Fruit fly (Drosophila melanogaster) whole organism, embryonic: ENCODE results near the gene Cip4.

Source experiments
- CG12219 ChIP-seq: fragments of 200-800 bp; sonication (Bioruptor generic); optimal IDR thresholded peaks from 3 replicates; lab custom pipeline; 2018; ENCODE audit warnings: missing biosample characterization, mild to moderate bottlenecking, missing genetic modification characterization
- CTCF ChIP-seq: fragments of 200-800 bp; sonication (Bioruptor generic); optimal IDR thresholded peaks from 2 replicates; lab custom pipeline; 2017; ENCODE audit warnings: missing biosample characterization, mild to moderate bottlenecking, missing genetic modification characterization, moderate library complexity
- fd102C ChIP-seq: fragments of 200-800 bp; sonication (Bioruptor generic); optimal IDR thresholded peaks from 2 replicates; lab custom pipeline; 2018; ENCODE audit warnings: missing biosample characterization, mild to moderate bottlenecking, missing genetic modification characterization, moderate library complexity
- onecut ChIP-seq: fragments of 200-800 bp; sonication (Bioruptor generic); IDR thresholded peaks from 2 replicates; pipeline ENCODE4 v1.3.6; 2022; ENCODE audit warnings: missing biosample characterization, missing genetic modification characterization

DNA sequence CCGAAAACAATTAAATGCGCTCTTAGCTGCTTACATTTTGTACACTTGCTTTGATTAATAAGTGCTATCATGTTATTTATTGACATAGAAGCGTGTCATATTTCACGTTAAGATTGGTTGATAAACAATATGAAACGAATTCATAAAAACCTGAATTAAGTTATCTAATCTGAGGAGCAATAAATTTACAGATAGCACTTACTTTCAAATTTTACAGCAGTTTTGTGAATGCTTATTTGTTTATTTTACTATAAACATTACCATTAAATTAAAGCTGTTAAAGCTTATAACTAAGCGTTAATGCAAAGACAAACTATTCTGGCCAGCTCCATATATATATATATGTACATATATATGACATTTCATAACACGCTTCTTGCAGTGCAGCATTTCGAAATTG, 61.8 kb downstream of the Cip4 start:
- TF ChIP-seq CTCF (no peak), CG12219 (GFP tag; lab: Kevin White, UChicago) (no peak), fd102C (GFP tag; lab: Kevin White, UChicago) (no peak), onecut (GFP tag; lab: Robert Waterston, UW) (no peak)
